Worm (Caenorhabditis elegans): ENCODE results near the gene F37B4.15.

ce11 chrV:2909525-2909924 is 17.5 kb downstream of the F37B4.15 start, which contains the start of gene zmp-3:
- TF ChIP-seq him-1 (tag; optimal IDR thresholded peaks at IDR 0.05) = no peak
- TF ChIP-seq W03F9.2 (tag; optimal IDR thresholded peaks at IDR 0.05) = no peak
